Fruit fly (Drosophila melanogaster) whole organism, pupa: ENCODE measurements around the gene CG31948.

Source experiments
- CG17806 ChIP-seq: fragments of 200-800 bp; sonication (Bioruptor generic); optimal IDR thresholded peaks from 2 replicates; lab custom pipeline; 2018; ENCODE audit warnings: missing biosample characterization, mild to moderate bottlenecking, missing genetic modification characterization, moderate library complexity
- D1 ChIP-seq: fragments of 200-800 bp; sonication (Bioruptor generic); optimal IDR thresholded peaks from 2 replicates; lab custom pipeline; 2018; ENCODE audit warnings: missing biosample characterization, mild to moderate bottlenecking, missing genetic modification characterization, moderate library complexity
- fd96Ca ChIP-seq: fragments of 200-800 bp; sonication (Bioruptor generic); IDR thresholded peaks from 3 replicates; pipeline ENCODE4 v1.3.6; 2022; ENCODE audit warnings: missing biosample characterization, missing genetic modification characterization

- TF ChIP-seq fd96Ca (no peak), D1 (no peak), CG17806 (tag; lab: Kevin White, UChicago) (no peak)
Measured at dm6 chr2L:2462306-2462844, 45.9 kb upstream of the CG31948 start.
